Fruit fly (Drosophila melanogaster) whole organism, embryonic: Measurements from ENCODE around the gene CG8814.

Source experiments
- BtbVII ChIP-seq: fragments of 200-800 bp; sonication (Bioruptor generic); optimal IDR thresholded peaks from 3 replicates; lab custom pipeline; 2017; ENCODE audit warnings: missing biosample characterization, mild to moderate bottlenecking, missing genetic modification characterization
- CG1024 ChIP-seq: fragments of 200-800 bp; sonication (Bioruptor generic); IDR thresholded peaks from 2 replicates; pipeline ENCODE4 v1.3.6; 2022; ENCODE audit warnings: missing biosample characterization, missing genetic modification characterization
- CG10959 ChIP-seq: fragments of 200-800 bp; sonication (Bioruptor generic); IDR thresholded peaks from 2 replicates; pipeline ENCODE4 v1.3.6; 2022; ENCODE audit warnings: missing biosample characterization, missing genetic modification characterization
- CG12299 ChIP-seq: fragments of 200-800 bp; sonication (Bioruptor generic); optimal IDR thresholded peaks from 2 replicates; lab custom pipeline; 2018; ENCODE audit warnings: missing biosample characterization, mild to moderate bottlenecking, missing genetic modification characterization
- CG12659 ChIP-seq: fragments of 200-800 bp; sonication (Bioruptor generic); optimal IDR thresholded peaks from 3 replicates; lab custom pipeline; 2017; ENCODE audit warnings: mild to moderate bottlenecking, missing biosample characterization, missing genetic modification reagents, missing genetic modification characterization
- CG13123 ChIP-seq: fragments of 200-800 bp; sonication (Bioruptor generic); optimal IDR thresholded peaks from 2 replicates; lab custom pipeline; 2016; ENCODE audit warnings: missing biosample characterization, missing genetic modification characterization
- CG13624 ChIP-seq: fragments of 200-800 bp; sonication (Bioruptor generic); optimal IDR thresholded peaks from 2 replicates; lab custom pipeline; 2016; ENCODE audit warnings: missing biosample characterization, missing genetic modification characterization
- CG17802 ChIP-seq: fragments of 200-800 bp; sonication (Bioruptor generic); optimal IDR thresholded peaks from 2 replicates; lab custom pipeline; 2018; ENCODE audit warnings: missing biosample characterization, mild to moderate bottlenecking, missing genetic modification characterization, moderate library complexity
- CG17829 ChIP-seq: fragments of 200-800 bp; optimal IDR thresholded peaks from 2 replicates; lab custom pipeline; 2019; ENCODE audit warnings: missing biosample characterization, mild to moderate bottlenecking, missing genetic modification characterization, moderate library complexity
- CG2120 ChIP-seq: fragments of 200-800 bp; sonication (Bioruptor generic); optimal IDR thresholded peaks from 3 replicates; lab custom pipeline; 2016; ENCODE audit warnings: missing biosample characterization, missing genetic modification characterization
- CG2129 ChIP-seq: fragments of 200-800 bp; sonication (Bioruptor generic); IDR thresholded peaks from 2 replicates; pipeline ENCODE4 v1.3.6; 2022; ENCODE audit warnings: missing biosample characterization, missing genetic modification characterization; ENCODE audit not compliant: partially characterized antibody
- CG2712 ChIP-seq: fragments of 200-800 bp; optimal IDR thresholded peaks from 3 replicates; lab custom pipeline; 2019; ENCODE audit warnings: missing biosample characterization, mild to moderate bottlenecking, missing genetic modification characterization, moderate library complexity
- CG30403 ChIP-seq: fragments of 200-800 bp; sonication (Bioruptor generic); optimal IDR thresholded peaks from 3 replicates; lab custom pipeline; 2016; ENCODE audit warnings: missing biosample characterization, missing genetic modification characterization
- CG4730 ChIP-seq: fragments of 200-800 bp; sonication (Bioruptor generic); IDR thresholded peaks from 2 replicates; pipeline ENCODE4 v1.3.6; 2022; ENCODE audit warnings: missing biosample characterization, missing genetic modification characterization
- CG5245 ChIP-seq: fragments of 200-800 bp; sonication (Bioruptor generic); optimal IDR thresholded peaks from 3 replicates; lab custom pipeline; 2016; ENCODE audit warnings: missing biosample characterization, missing genetic modification characterization
- CG6689 ChIP-seq: fragments of 200-800 bp; sonication (Bioruptor generic); IDR thresholded peaks from 2 replicates; pipeline ENCODE4 v1.3.6; 2022; ENCODE audit warnings: missing biosample characterization, missing genetic modification characterization
- CG7357 ChIP-seq: fragments of 200-800 bp; sonication (Bioruptor generic); IDR thresholded peaks from 3 replicates; pipeline ENCODE4 v1.3.6; 2022; ENCODE audit warnings: missing biosample characterization, missing genetic modification characterization
- CG8478 ChIP-seq: fragments of >200 bp; optimal IDR thresholded peaks from 2 replicates; lab custom pipeline; 2018
- CG9609 ChIP-seq: fragments of 200-800 bp; sonication (Bioruptor generic); optimal IDR thresholded peaks from 3 replicates; lab custom pipeline; 2016; ENCODE audit warnings: missing biosample characterization, missing genetic modification characterization
- Dref ChIP-seq: fragments of 200-800 bp; sonication (Bioruptor generic); IDR thresholded peaks from 2 replicates; pipeline ENCODE4 v1.3.6; 2022; ENCODE audit warnings: missing biosample characterization, missing genetic modification characterization
- Drgx ChIP-seq: fragments of 200-800 bp; sonication (Bioruptor generic); IDR thresholded peaks from 2 replicates; pipeline ENCODE4 v1.3.6; 2022; ENCODE audit warnings: missing biosample characterization, missing genetic modification characterization
- Gug ChIP-seq: fragments of 200-800 bp; sonication (Bioruptor generic); IDR thresholded peaks from 4 replicates; pipeline ENCODE4 v1.3.6; 2022; ENCODE audit warnings: missing biosample characterization, missing genetic modification characterization
- HLH54F ChIP-seq: fragments of 200-800 bp; sonication (Bioruptor generic); optimal IDR thresholded peaks from 3 replicates; lab custom pipeline; 2016; ENCODE audit warnings: missing biosample characterization, missing genetic modification characterization
- Hmx ChIP-seq: fragments of 200-800 bp; sonication (Bioruptor generic); optimal IDR thresholded peaks from 2 replicates; lab custom pipeline; 2016; ENCODE audit warnings: missing biosample characterization, missing genetic modification characterization
- Hr78 ChIP-seq, 2 experiments: fragments of 200-800 bp in 1 of 2; fragments of >200 bp in 1 of 2; sonication (Bioruptor generic) in 1 of 2; optimal IDR thresholded peaks; 2 replicates each; lab custom pipeline; 2017 to 2019; ENCODE audit warnings: missing biosample characterization in 2 of 2, missing genetic modification characterization in 2 of 2, mild to moderate bottlenecking in 1 of 2, moderate library complexity in 1 of 2
- Max ChIP-seq: fragments of 200-800 bp; sonication (Bioruptor generic); optimal IDR thresholded peaks from 2 replicates; lab custom pipeline; 2016; ENCODE audit warnings: missing biosample characterization, mild to moderate bottlenecking, missing genetic modification characterization
- Oaz ChIP-seq: fragments of 200-800 bp; sonication (Bioruptor generic); IDR thresholded peaks from 2 replicates; pipeline ENCODE4 v1.3.6; 2022; ENCODE audit warnings: missing biosample characterization, missing genetic modification characterization
- PHDP ChIP-seq: fragments of 200-800 bp; sonication (Bioruptor generic); optimal IDR thresholded peaks from 3 replicates; lab custom pipeline; 2018; ENCODE audit warnings: missing biosample characterization, mild to moderate bottlenecking, missing genetic modification characterization, moderate library complexity
- Pdp1 ChIP-seq, 2 experiments: fragments of 200-800 bp; sonication (Bioruptor generic); optimal IDR thresholded peaks; 3 replicates each; lab custom pipeline; 2016; ENCODE audit warnings: missing biosample characterization in 2 of 2, missing genetic modification characterization in 2 of 2, mild to moderate bottlenecking in 1 of 2, moderate library complexity in 1 of 2
- Six4 ChIP-seq: fragments of 200-800 bp; sonication (Bioruptor generic); optimal IDR thresholded peaks from 2 replicates; lab custom pipeline; 2016; ENCODE audit warnings: missing biosample characterization, missing genetic modification characterization
- Sry-δ ChIP-seq: fragments of 200-800 bp; sonication (Bioruptor generic); optimal IDR thresholded peaks from 2 replicates; lab custom pipeline; 2016; ENCODE audit warnings: missing biosample characterization, missing genetic modification characterization
- YL-1 ChIP-seq: fragments of 200-800 bp; sonication (Bioruptor generic); optimal IDR thresholded peaks from 3 replicates; lab custom pipeline; 2017; ENCODE audit warnings: missing biosample characterization, mild to moderate bottlenecking, missing genetic modification characterization
- amos ChIP-seq: fragments of 200-800 bp; sonication (Bioruptor generic); IDR thresholded peaks from 2 replicates; pipeline ENCODE4 v1.3.6; 2022; ENCODE audit warnings: missing biosample characterization, missing genetic modification characterization; ENCODE audit not compliant: partially characterized antibody
- chinmo ChIP-seq: fragments of 200-800 bp; sonication (Bioruptor generic); IDR thresholded peaks from 4 replicates; pipeline ENCODE4 v1.3.6; 2022; ENCODE audit warnings: missing biosample characterization, missing genetic modification characterization; ENCODE audit not compliant: partially characterized antibody
- ci ChIP-seq: fragments of 200-800 bp; sonication (Bioruptor generic); IDR thresholded peaks from 3 replicates; pipeline ENCODE4 v1.3.6; 2022; ENCODE audit warnings: missing biosample characterization, missing genetic modification characterization
- crp ChIP-seq, 2 experiments: fragments of 200-800 bp; sonication (Bioruptor generic); optimal IDR thresholded peaks; 2 replicates in 1 of 2; 3 replicates in 1 of 2; lab custom pipeline; 2017; ENCODE audit warnings: missing biosample characterization in 2 of 2, missing genetic modification characterization in 2 of 2, mild to moderate bottlenecking in 1 of 2, moderate library complexity in 1 of 2
- danr ChIP-seq: fragments of 200-800 bp; sonication (Bioruptor generic); IDR thresholded peaks from 2 replicates; pipeline ENCODE4 v1.3.6; 2022; ENCODE audit warnings: missing biosample characterization, missing genetic modification characterization
- en ChIP-seq: fragments of 200-800 bp; sonication (Bioruptor generic); optimal IDR thresholded peaks from 2 replicates; lab custom pipeline; 2016; ENCODE audit warnings: missing biosample characterization, missing genetic modification characterization
- gsb-n ChIP-seq: fragments of 200-800 bp; sonication (Bioruptor generic); optimal IDR thresholded peaks from 3 replicates; lab custom pipeline; 2018; ENCODE audit warnings: missing biosample characterization, mild to moderate bottlenecking, missing genetic modification characterization
- gt ChIP-seq: fragments of 200-800 bp; sonication (Bioruptor generic); IDR thresholded peaks from 2 replicates; pipeline ENCODE4 v1.3.6; 2022; ENCODE audit warnings: missing biosample characterization, missing genetic modification characterization
- insv ChIP-seq, 2 experiments: fragments of 200-800 bp; sonication (Bioruptor generic); optimal IDR thresholded peaks; 3 replicates each; lab custom pipeline; 2016 to 2018; ENCODE audit warnings: missing biosample characterization in 2 of 2, missing genetic modification characterization in 2 of 2
- knrl ChIP-seq: fragments of 200-800 bp; sonication (Bioruptor generic); IDR thresholded peaks from 3 replicates; pipeline ENCODE4 v1.3.6; 2022; ENCODE audit warnings: missing biosample characterization, missing genetic modification characterization; ENCODE audit not compliant: partially characterized antibody
- lbe ChIP-seq: fragments of 200-800 bp; sonication (Bioruptor generic); optimal IDR thresholded peaks from 2 replicates; lab custom pipeline; 2016; ENCODE audit warnings: missing biosample characterization, mild to moderate bottlenecking, missing genetic modification characterization
- run ChIP-seq: fragments of 200-800 bp; sonication (Bioruptor generic); optimal IDR thresholded peaks from 3 replicates; lab custom pipeline; 2018; ENCODE audit warnings: missing biosample characterization, mild to moderate bottlenecking, missing genetic modification characterization
- seq ChIP-seq: fragments of 200-800 bp; sonication (Bioruptor generic); IDR thresholded peaks from 2 replicates; pipeline ENCODE4 v1.3.6; 2022; ENCODE audit warnings: missing biosample characterization, missing genetic modification characterization
- sqz ChIP-seq: fragments of 200-800 bp; sonication (Bioruptor generic); optimal IDR thresholded peaks from 3 replicates; lab custom pipeline; 2018; ENCODE audit warnings: missing biosample characterization, mild to moderate bottlenecking, missing genetic modification characterization
- sr ChIP-seq: fragments of 200-800 bp; sonication (Bioruptor generic); IDR thresholded peaks from 3 replicates; pipeline ENCODE4 v1.3.6; 2022; ENCODE audit warnings: missing biosample characterization, missing genetic modification characterization
- tgo ChIP-seq: fragments of 200-800 bp; sonication (Bioruptor generic); IDR thresholded peaks from 3 replicates; pipeline ENCODE4 v1.3.6; 2022; ENCODE audit warnings: missing biosample characterization, missing genetic modification characterization
- vfl ChIP-seq: fragments of 200-800 bp; sonication (Bioruptor generic); optimal IDR thresholded peaks from 2 replicates; lab custom pipeline; 2016; ENCODE audit warnings: missing biosample characterization, missing genetic modification characterization

Gene CG8814

dm6 chr2L:2882968-2883702 lies 8.4 kb downstream of the CG8814 start (continued):
- TF ChIP-seq sr (GFP tag; lab: Robert Waterston, UW): 0 out of 3 replicates have a peak, but pooled peaks have one; percentile 29
- peak; percentile 53 for TF ChIP-seq Dref (GFP tag; lab: Robert Waterston, UW)
- peak; percentile 61 for TF ChIP-seq PHDP
- no peak for TF ChIP-seq knrl (GFP tag; lab: Robert Waterston, UW)
- peak; percentile 79 for TF ChIP-seq ci (GFP tag; lab: Robert Waterston, UW)
- TF ChIP-seq Drgx: peak; percentile 31; the same call in 1 of the 2 replicates
- TF ChIP-seq HLH54F (GFP tag; lab: Kevin White, UChicago): no peak
- TF ChIP-seq CG12299 (tag; lab: Kevin White, UChicago): peak; percentile 30
- TF ChIP-seq chinmo (GFP tag; lab: Robert Waterston, UW): no peak
- TF ChIP-seq CG17829 (tag; lab: Kevin White, UChicago): peak; percentile 49
- peak; percentile 64 for TF ChIP-seq CG12659
- TF ChIP-seq BtbVII (GFP tag; lab: Kevin White, UChicago): peak; percentile 48
- no peak for TF ChIP-seq gt
- TF ChIP-seq CG4730 (GFP tag; lab: Robert Waterston, UW): no peak
- peak; percentile 67 for TF ChIP-seq lbe (GFP tag; lab: Kevin White, UChicago)
- TF ChIP-seq vfl (GFP tag; lab: Kevin White, UChicago): peak; percentile 31
- no peak for TF ChIP-seq Oaz (GFP tag; lab: Robert Waterston, UW)
- TF ChIP-seq CG5245 (GFP tag; lab: Kevin White, UChicago): peak; percentile 14
- peak; percentile 47 for TF ChIP-seq sqz (GFP tag; lab: Kevin White, UChicago)
- peak; percentile 25 for TF ChIP-seq Max (GFP tag; lab: Kevin White, UChicago)
- peak; percentile 47; the same call in 2 of the 3 replicates for TF ChIP-seq tgo (GFP tag; lab: Robert Waterston, UW)
- TF ChIP-seq danr: no peak
- TF ChIP-seq CG30403 (GFP tag; lab: Kevin White, UChicago): peak; percentile 68
- TF ChIP-seq CG1024 (GFP tag; lab: Robert Waterston, UW): peak; percentile 56; the same call in 1 of the 2 replicates
- no peak for TF ChIP-seq CG9609
- TF ChIP-seq CG13624 (GFP tag; lab: Kevin White, UChicago): peak; percentile 20
- peak; percentile 25 for TF ChIP-seq en (GFP tag; lab: Kevin White, UChicago)
- TF ChIP-seq CG13123 (GFP tag; lab: Kevin White, UChicago): peak; percentile 43
- TF ChIP-seq Sry-δ: peak; percentile 41
- TF ChIP-seq CG2712 (tag; lab: Kevin White, UChicago): peak; percentile 36
- peak; percentile 13; the same call in 1 of the 2 replicates for TF ChIP-seq CG6689 (GFP tag; lab: Robert Waterston, UW)
- TF ChIP-seq Hmx (GFP tag; lab: Kevin White, UChicago): no peak
- no peak for TF ChIP-seq CG8478 (lab: Kevin White, UChicago)
- no peak; the same call in 1 of the 2 replicates for TF ChIP-seq amos (GFP tag; lab: Robert Waterston, UW)
- peak; percentile 63 for TF ChIP-seq CG2120
- peak in 1 of 2 experiments; percentile 33 for TF ChIP-seq Pdp1 (GFP tag; optimal IDR thresholded peaks at IDR 0.05; lab: Kevin White, UChicago)
- TF ChIP-seq crp (GFP tag; optimal IDR thresholded peaks at IDR 0.05; lab: Kevin White, UChicago): peak in 1 of 2 experiments; percentile 57
- TF ChIP-seq CG7357 (GFP tag; lab: Robert Waterston, UW): no peak
- no peak for TF ChIP-seq CG10959 (GFP tag; lab: Robert Waterston, UW)
- TF ChIP-seq Gug: peak; percentile 37; the same call in 2 of the 4 replicates
- TF ChIP-seq Hr78 (GFP tag; optimal IDR thresholded peaks at IDR 0.05; lab: Kevin White, UChicago): peak in 1 of 2 experiments; percentile 7
- no peak for TF ChIP-seq CG2129 (GFP tag; lab: Robert Waterston, UW)
- no peak for TF ChIP-seq CG17802 (tag; lab: Kevin White, UChicago)
- TF ChIP-seq YL-1 (GFP tag; lab: Kevin White, UChicago): no peak
- TF ChIP-seq insv (GFP tag; optimal IDR thresholded peaks at IDR 0.05; lab: Kevin White, UChicago): peak in 1 of 2 experiments; percentile 49
- peak; percentile 40 for TF ChIP-seq gsb-n (tag; lab: Kevin White, UChicago)
- peak; percentile 19 for TF ChIP-seq Six4 (GFP tag; lab: Kevin White, UChicago)
- TF ChIP-seq seq (GFP tag; lab: Robert Waterston, UW): 0 out of 2 replicates have a peak, but pooled peaks have one; percentile 25
- TF ChIP-seq run: peak; percentile 15
